Worm (Caenorhabditis elegans) whole organism, young adult: Measurements from ENCODE around the gene T13H10.2.

Experiments
- C06A6.2 ChIP-seq: fragments of 200-800 bp; sonication (Bioruptor generic); conservative IDR thresholded peaks from 2 replicates; pipeline ENCODE4 v1.3.6; 2022; ENCODE audit warnings: missing genetic modification characterization, missing compliant biosample characterization
- F33H1.4 ChIP-seq: fragments of 200-800 bp; sonication (Bioruptor generic); IDR thresholded peaks from 2 replicates; pipeline ENCODE4 v1.3.6; 2022; ENCODE audit warnings: missing genetic modification reagents, missing genetic modification characterization, missing compliant biosample characterization
- K12H6.12 ChIP-seq: fragments of 200-800 bp; sonication (Bioruptor generic); optimal IDR thresholded peaks from 2 replicates; lab custom pipeline; 2018; ENCODE audit warnings: mild to moderate bottlenecking, missing genetic modification characterization, missing compliant biosample characterization
- ZK185.1 ChIP-seq: sonication (generic microtip); optimal IDR thresholded peaks from 2 replicates; lab custom pipeline; 2016; ENCODE audit warnings: mild to moderate bottlenecking, missing genetic modification characterization, missing compliant biosample characterization; ENCODE audit not compliant: poor library complexity, severe bottlenecking
- ceh-58 ChIP-seq: fragments of 200-800 bp; sonication (Bioruptor generic); IDR thresholded peaks from 2 replicates; pipeline ENCODE4 v1.3.6; 2022; ENCODE audit warnings: missing genetic modification characterization, missing compliant biosample characterization
- lsl-1 ChIP-seq: fragments of 200-800 bp; sonication (Bioruptor generic); optimal IDR thresholded peaks from 2 replicates; lab custom pipeline; 2018; ENCODE audit warnings: mild to moderate bottlenecking, missing genetic modification characterization, moderate library complexity, missing compliant biosample characterization
- lsy-27 ChIP-seq: sonication (generic microtip); optimal IDR thresholded peaks from 2 replicates; lab custom pipeline; 2017; ENCODE audit warnings: missing genetic modification characterization, mild to moderate bottlenecking, missing compliant biosample characterization, antibody characterized with exemption, missing genotype, borderline replicate concordance; ENCODE audit not compliant: insufficient read depth
- nfya-2 ChIP-seq: fragments of 200-800 bp; sonication (Bioruptor generic); IDR thresholded peaks from 2 replicates; pipeline ENCODE4 v1.3.6; 2022; ENCODE audit warnings: missing genetic modification reagents, missing genetic modification characterization, missing compliant biosample characterization
- pha-4 ChIP-seq: fragments of 150-350 bp; sonication (generic microtip); optimal IDR thresholded peaks from 2 replicates; lab custom pipeline; 2014; ENCODE audit warnings: missing biosample characterization, missing genetic modification reagents, missing genetic modification characterization
- rec-8 ChIP-seq, 2 experiments: sonication (generic microtip); optimal IDR thresholded peaks; 2 replicates each; lab custom pipeline; 2016; ENCODE audit warnings: mild to moderate bottlenecking in 2 of 2, missing genetic modification characterization in 2 of 2, missing genetic modification reagents in 2 of 2, missing genotype in 2 of 2, missing biosample characterization in 1 of 2, missing compliant biosample characterization in 1 of 2, moderate library complexity in 1 of 2
- snpc-1.1 ChIP-seq: sonication (generic microtip); optimal IDR thresholded peaks from 2 replicates; lab custom pipeline; 2017; ENCODE audit warnings: missing genetic modification characterization, mild to moderate bottlenecking, missing compliant biosample characterization, antibody characterized with exemption, moderate library complexity, missing genotype, missing genetic modification reagents; ENCODE audit not compliant: insufficient read depth
- tlf-1 ChIP-seq: fragments of 200-800 bp; sonication (Bioruptor generic); optimal IDR thresholded peaks from 2 replicates; lab custom pipeline; 2018; ENCODE audit warnings: mild to moderate bottlenecking, missing genetic modification characterization, missing compliant biosample characterization

DNA sequence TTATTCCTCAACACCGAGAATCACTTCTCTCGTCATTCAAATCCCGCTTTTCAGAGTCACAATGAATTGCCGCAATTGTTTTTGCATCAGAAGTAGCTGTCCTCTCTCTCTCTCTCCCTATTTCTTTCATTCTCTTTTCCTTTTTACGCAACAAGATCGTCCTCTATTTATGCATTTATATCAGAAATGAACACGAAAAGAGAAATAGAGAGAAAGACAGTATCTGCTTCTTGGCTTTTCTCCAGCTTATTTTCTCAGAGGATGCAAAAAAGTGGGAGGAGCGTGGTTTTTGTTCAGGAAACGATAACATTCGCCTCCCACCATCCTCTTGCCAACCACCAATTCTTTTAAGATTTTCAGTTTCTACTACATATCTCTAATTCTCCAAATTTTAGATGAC, 18.9 kb downstream of the T13H10.2 start, which contains the start of gene mam-2:
- TF ChIP-seq snpc-1.1: no peak
- no peak for TF ChIP-seq nfya-2 (GFP tag; lab: Robert Waterston, UW)
- TF ChIP-seq C06A6.2 (GFP tag; lab: Robert Waterston, UW): no peak
- no peak for TF ChIP-seq lsl-1 (GFP tag; lab: Kevin White, UChicago)
- no peak for TF ChIP-seq rec-8 (tag; optimal IDR thresholded peaks at IDR 0.05; lab: Kevin White, UChicago)
- no peak for TF ChIP-seq tlf-1 (GFP tag; lab: Kevin White, UChicago)
- no peak for TF ChIP-seq F33H1.4 (GFP tag; lab: Robert Waterston, UW)
- no peak for TF ChIP-seq ZK185.1
- TF ChIP-seq ceh-58: no peak
- TF ChIP-seq K12H6.12 (tag; lab: Kevin White, UChicago): no peak
- TF ChIP-seq pha-4: no peak
- no peak for TF ChIP-seq lsy-27 (tag; lab: Kevin White, UChicago)
